Worm (Caenorhabditis elegans) whole organism, L4/young adult: ENCODE results near the gene fli-1.

Experiments
- W03F9.2 ChIP-seq: fragments of 150-350 bp; optimal IDR thresholded peaks from 2 replicates; lab custom pipeline; 2014; ENCODE audit warnings: missing biosample characterization, missing genetic modification characterization
- dao-5 ChIP-seq: sonication (generic microtip); optimal IDR thresholded peaks from 2 replicates; lab custom pipeline; 2016; ENCODE audit warnings: missing genotype, missing genetic modification characterization, moderate library complexity, missing compliant biosample characterization
- him-1 ChIP-seq: sonication (generic microtip); optimal IDR thresholded peaks from 2 replicates; lab custom pipeline; 2016; ENCODE audit warnings: missing genotype, missing genetic modification reagents, missing genetic modification characterization, missing compliant biosample characterization

DNA sequence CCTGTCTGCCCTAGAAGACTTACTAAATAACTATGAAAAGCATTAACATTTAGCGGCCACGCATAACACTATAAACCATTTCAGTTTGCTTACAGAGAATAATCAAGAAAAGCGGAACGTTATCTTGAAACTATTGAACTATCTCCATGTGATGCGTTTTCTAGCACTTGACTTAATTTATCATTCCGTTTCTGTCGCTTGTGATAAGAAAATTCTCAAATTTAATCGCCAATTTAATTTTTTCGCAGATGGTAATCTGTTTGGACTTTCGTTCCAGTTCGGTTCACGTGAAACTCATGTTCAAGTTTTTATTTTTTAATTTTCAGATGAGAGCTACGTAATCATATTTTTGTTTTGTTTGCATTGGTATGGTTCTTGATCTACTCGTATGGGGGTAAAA lies 26.6 kb downstream of the fli-1 start:
- TF ChIP-seq dao-5 (no peak), him-1 (tag; lab: Kevin White, UChicago) (no peak), W03F9.2 (no peak)
